Fruit fly (Drosophila melanogaster) whole organism, larva: ENCODE measurements around the gene mRpL55.

Experiments used
- noc ChIP-seq: fragments of 200-800 bp; sonication (Bioruptor generic); optimal IDR thresholded peaks from 3 replicates; lab custom pipeline; 2019; ENCODE audit warnings: missing biosample characterization, mild to moderate bottlenecking, missing genetic modification characterization, moderate library complexity

Gene mRpL55

DNA sequence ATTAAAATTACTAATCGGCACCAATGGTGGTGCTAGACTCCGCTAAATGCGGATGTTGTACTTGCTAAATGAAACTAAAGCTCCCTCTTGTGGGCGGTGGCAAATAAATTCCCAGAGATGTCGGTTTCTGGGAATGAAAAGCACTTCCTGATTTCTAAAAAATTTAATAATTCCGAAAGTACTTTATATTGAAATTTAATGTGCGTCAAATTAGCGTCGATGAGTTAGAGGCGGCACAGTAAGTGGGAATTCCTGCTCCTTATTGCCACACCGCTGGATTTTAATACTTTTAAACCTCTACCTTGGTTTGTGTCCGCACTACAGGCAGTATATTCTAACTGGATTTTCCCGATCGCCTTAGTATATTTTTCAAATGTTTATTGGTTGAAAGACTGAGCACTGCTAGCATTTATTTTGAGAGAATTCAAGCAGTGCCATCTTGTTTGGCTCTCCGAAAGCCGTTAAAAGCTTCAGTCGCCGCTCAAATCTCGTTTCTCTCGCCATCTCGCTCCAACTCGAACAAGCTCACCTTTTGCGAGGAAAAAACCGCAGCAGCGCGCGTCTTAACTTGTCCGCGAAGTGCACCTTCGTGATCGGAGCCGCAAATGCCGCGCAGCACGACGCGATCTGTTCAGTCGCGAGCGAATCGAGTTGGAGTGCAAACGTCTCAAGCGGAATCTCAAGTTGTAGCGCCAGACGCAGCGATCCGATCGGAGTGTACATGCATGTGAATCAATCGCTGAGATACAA is 1.8 kb upstream of the mRpL55 start, which contains the start of gene CG6040:
CG6040 (plus strand) TSS at position 663 of the 750 bp plus-strand sequence.
- no peak for TF ChIP-seq noc (tag; lab: Kevin White, UChicago)

dm6 chr3R:19094039-19094438 is 666 bp downstream of the mRpL55 start, which contains the start of gene cdi:
Gene cdi, minus strand, starts transcription at chr3R:19094270.
- TF ChIP-seq noc (tag; lab: Kevin White, UChicago) = peak; percentile 14

dm6 chr3R:19093127-19093812 is 1.4 kb downstream of the mRpL55 start:
- TF ChIP-seq noc (tag; lab: Kevin White, UChicago) = no peak

DNA sequence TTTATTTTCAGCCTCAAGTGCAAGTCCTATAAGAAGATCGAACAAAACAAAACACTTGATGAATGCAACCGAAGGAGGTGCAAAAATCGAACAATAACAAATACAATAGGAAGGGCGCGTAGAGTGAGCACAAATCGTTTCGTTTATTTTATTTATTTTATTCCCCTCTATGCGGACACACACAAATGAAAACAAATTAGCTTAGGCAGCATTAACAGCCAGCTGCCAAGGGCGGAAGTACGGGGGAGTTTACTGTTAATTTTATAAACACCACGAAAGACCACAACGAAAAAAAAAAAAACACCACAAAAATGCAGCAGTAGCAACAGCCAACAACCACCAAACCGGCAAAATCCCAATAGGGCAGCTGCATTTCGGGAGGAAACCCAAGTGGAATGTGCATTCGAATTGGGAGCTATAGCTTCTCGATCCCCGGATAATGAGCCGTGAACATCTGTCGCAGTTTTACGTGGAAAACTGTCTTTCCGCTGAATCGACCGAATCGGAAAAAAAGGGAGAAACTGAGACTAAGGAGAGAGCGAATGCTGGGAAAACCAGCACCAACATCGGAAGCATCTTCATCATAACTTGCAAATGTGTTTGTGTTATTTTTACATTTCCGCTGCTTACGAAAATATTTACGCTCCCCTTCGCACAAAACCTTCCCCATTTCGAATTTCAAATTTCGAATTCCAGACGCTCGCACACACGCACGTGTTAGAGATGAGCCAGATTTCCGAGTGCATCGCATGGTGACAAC is 2.2 kb downstream of the mRpL55 start:
- no peak for TF ChIP-seq noc (tag; lab: Kevin White, UChicago)

DNA sequence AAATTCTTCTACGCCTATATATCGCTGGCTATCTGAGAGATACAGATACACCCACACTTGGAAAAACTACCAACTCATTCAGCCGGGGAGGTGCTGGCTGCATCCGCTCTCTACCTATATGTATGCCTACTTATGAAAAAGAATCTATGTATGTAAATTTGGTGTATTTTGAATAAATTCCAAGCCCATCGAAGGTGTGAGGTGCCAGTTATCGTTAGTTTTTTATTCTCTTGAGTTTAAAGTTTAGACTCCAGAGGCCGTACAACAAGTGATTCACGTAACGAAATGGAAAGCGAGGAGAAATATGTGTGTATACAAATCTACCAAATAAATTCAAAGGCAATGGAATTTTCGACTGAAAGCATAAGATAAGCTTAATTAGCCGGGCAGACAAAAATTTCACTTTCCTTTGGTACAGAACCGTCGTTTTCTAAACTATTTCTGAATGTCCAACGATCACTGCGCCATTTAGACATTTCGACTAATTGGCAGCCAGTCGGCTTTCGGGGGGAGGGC is 2.9 kb downstream of the mRpL55 start:
- TF ChIP-seq noc (tag; lab: Kevin White, UChicago) = no peak

DNA sequence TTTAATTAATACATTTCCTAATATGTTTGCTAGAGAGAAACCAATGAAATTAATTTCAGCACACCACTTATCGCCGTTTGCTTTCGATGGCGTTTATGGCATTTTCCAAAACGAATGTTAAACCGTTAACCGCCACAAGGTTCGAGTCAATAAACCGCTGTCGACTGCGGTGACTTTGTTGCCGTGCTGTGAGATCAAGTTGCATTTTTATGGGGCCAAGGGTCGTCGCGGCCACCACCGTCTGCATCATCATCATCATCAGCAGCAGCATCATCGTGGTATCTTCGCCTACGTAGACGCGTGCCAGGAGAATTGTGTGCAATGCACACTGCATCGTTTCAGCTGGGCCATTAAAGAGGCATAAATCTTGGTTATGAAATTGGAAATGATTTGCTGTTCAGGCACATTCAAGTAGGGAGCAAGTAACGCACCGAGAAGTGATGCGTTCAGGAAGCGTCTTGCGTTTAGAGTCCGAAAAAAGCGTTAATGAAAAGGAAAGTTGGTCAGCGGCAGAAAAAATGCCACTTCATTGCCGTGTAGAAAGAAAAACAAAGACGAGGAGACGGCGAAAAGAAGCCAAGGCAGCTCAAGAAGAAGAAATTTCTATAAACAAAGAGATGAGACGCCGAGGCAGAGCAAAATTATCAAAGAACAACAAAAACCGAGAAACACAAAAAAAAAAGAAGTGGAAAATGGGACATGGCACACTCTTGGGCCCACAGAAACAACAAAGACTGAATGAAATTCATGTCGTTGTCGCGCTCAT is 3.5 kb downstream of the mRpL55 start:
- no peak for TF ChIP-seq noc (tag; lab: Kevin White, UChicago)

- TF ChIP-seq noc (tag; lab: Kevin White, UChicago) = peak; percentile 52
Observed at dm6 chr3R:19088962-19089597, 5.6 kb downstream of the mRpL55 start.

DNA sequence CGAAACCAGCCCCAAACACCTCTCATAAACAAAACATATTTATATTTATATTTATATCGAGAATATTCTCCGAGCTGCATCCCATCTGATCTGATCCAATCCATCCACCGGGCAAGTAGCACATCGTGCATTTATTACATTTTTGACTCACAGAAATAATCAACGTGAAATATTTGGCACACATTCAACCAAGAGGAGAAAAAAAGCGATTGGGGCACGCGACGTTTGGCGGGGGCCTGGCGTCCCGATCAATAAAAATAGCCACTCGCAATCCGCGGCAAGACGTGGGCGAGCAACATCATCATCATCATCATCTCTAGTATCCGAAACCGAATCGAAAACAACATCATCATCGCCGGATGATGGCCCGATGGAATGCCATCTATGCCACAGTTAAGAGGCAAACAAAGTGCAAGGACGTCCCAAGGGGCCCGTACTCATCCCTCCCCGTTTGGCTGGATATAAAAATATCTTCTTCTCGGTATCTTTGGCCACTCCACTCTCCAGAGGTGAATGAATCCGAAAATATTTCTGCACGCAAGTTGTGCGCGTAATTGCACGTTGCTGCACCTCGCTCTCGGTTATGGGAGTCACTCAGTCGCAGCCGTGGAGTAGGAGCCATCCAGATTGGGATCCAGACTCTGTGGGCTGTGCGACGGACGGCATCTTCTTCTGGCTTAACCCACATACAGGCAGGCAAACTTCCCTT is 13.9 kb downstream of the mRpL55 start:
- no peak for TF ChIP-seq noc (tag; lab: Kevin White, UChicago)

dm6 chr3R:19079140-19079539 is 15.6 kb downstream of the mRpL55 start:
- TF ChIP-seq noc (tag; lab: Kevin White, UChicago) = no peak

dm6 chr3R:19077856-19078255 is 16.8 kb downstream of the mRpL55 start:
- no peak for TF ChIP-seq noc (tag; lab: Kevin White, UChicago)

DNA sequence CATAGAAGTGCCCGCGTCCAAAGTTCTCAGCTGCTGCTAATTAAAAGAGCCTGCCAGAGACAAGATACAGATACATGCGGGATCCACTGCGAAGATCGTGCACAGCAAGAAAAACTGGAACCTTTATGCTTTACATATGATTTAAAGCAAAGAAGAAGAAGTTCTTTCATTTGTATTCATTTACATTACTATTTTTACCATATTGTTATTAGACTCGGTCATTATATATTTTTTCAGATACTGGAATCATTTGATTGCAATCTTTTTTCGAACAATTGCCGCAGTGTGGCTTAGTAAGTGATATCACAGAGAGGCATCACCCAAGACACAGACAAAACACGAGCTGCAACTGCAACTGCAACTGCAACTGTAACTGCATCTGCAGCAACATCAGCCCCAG is 19.6 kb downstream of the mRpL55 start:
- no peak for TF ChIP-seq noc (tag; lab: Kevin White, UChicago)

- no peak for TF ChIP-seq noc (tag; lab: Kevin White, UChicago)
Observed at dm6 chr3R:19074207-19074606, 20.5 kb downstream of the mRpL55 start.

DNA sequence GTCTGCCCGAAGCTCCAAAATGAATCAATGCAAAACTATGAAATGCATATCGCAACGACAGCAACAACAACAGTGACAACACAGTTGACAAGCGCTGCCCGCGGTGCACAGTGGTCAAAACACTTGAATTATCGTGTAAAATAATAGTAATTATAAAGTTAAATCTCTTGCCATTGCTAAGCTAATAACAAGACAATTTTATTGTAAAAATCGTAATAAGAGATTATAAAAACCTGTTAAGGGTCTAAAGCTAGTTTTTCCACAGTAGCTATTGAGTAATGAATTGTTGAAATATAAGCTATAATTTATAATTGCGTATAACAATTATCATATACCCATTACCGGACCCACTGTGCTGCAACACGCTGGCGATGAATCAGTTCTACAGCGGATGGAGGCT is 21.7 kb downstream of the mRpL55 start:
- TF ChIP-seq noc (tag; lab: Kevin White, UChicago) = no peak

dm6 chr3R:19071951-19072350 is 22.8 kb downstream of the mRpL55 start:
- no peak for TF ChIP-seq noc (tag; lab: Kevin White, UChicago)
